Fruit fly (Drosophila melanogaster) whole organism, embryonic: ENCODE measurements around the gene CG43759.

Source experiments
- Awh ChIP-seq: fragments of 200-800 bp; sonication (Bioruptor generic); IDR thresholded peaks from 2 replicates; pipeline ENCODE4, ENCODE4 v1.3.6; 2022; ENCODE audit warnings: missing biosample characterization, missing genetic modification characterization
- BEAF-32 ChIP-seq: fragments of 200-800 bp; sonication (Bioruptor generic); optimal IDR thresholded peaks from 3 replicates; lab custom pipeline; 2017; ENCODE audit warnings: missing biosample characterization, missing genetic modification characterization, mild to moderate bottlenecking, moderate library complexity, missing genetic modification reagents
- CG10366 ChIP-seq: fragments of 200-800 bp; sonication (Bioruptor generic); IDR thresholded peaks from 2 replicates; pipeline ENCODE4 v1.3.6; 2022; ENCODE audit warnings: missing biosample characterization, missing genetic modification characterization
- CG11696 ChIP-seq: fragments of 200-800 bp; sonication (Bioruptor generic); IDR thresholded peaks from 2 replicates; pipeline ENCODE4 v1.3.6; 2022; ENCODE audit warnings: missing biosample characterization, missing genetic modification characterization
- CG12299 ChIP-seq: fragments of 200-800 bp; sonication (Bioruptor generic); optimal IDR thresholded peaks from 2 replicates; lab custom pipeline; 2018; ENCODE audit warnings: missing biosample characterization, mild to moderate bottlenecking, missing genetic modification characterization
- CG12391 ChIP-seq: fragments of 200-800 bp; sonication (Bioruptor generic); optimal IDR thresholded peaks from 3 replicates; lab custom pipeline; 2018; ENCODE audit warnings: missing biosample characterization, mild to moderate bottlenecking, missing genetic modification characterization, moderate library complexity
- CG12744 ChIP-seq: fragments of 200-800 bp; sonication (Bioruptor generic); optimal IDR thresholded peaks from 2 replicates; lab custom pipeline; 2016; ENCODE audit warnings: missing biosample characterization, missing genetic modification characterization
- CG13894 ChIP-seq: fragments of 200-800 bp; sonication (Bioruptor generic); optimal IDR thresholded peaks from 3 replicates; lab custom pipeline; 2018; ENCODE audit warnings: missing biosample characterization, mild to moderate bottlenecking, missing genetic modification characterization, moderate library complexity
- CG16815 ChIP-seq: fragments of 200-800 bp; sonication (Bioruptor generic); optimal IDR thresholded peaks from 3 replicates; lab custom pipeline; 2017; ENCODE audit warnings: missing biosample characterization, mild to moderate bottlenecking, missing genetic modification characterization
- CG17359 ChIP-seq: fragments of 200-800 bp; sonication (Bioruptor generic); optimal IDR thresholded peaks from 3 replicates; lab custom pipeline; 2018; ENCODE audit warnings: missing biosample characterization, mild to moderate bottlenecking, missing genetic modification characterization, moderate library complexity
- CG17829 ChIP-seq: fragments of 200-800 bp; optimal IDR thresholded peaks from 2 replicates; lab custom pipeline; 2019; ENCODE audit warnings: missing biosample characterization, mild to moderate bottlenecking, missing genetic modification characterization, moderate library complexity
- CG1792 ChIP-seq: fragments of 200-800 bp; sonication (Bioruptor generic); optimal IDR thresholded peaks from 2 replicates; lab custom pipeline; 2016; ENCODE audit warnings: missing biosample characterization, missing genetic modification characterization
- CG30020 ChIP-seq: fragments of 200-800 bp; optimal IDR thresholded peaks from 2 replicates; lab custom pipeline; 2019; ENCODE audit warnings: missing biosample characterization, mild to moderate bottlenecking, missing genetic modification characterization, moderate library complexity
- CG5953 ChIP-seq: fragments of 200-800 bp; sonication (Bioruptor generic); IDR thresholded peaks from 2 replicates; pipeline ENCODE4 v1.3.6; 2022; ENCODE audit warnings: missing biosample characterization, missing genetic modification characterization
- CG7372 ChIP-seq: fragments of 200-800 bp; sonication (Bioruptor generic); IDR thresholded peaks from 2 replicates; pipeline ENCODE4 v1.3.6; 2022; ENCODE audit warnings: missing biosample characterization, missing genetic modification characterization
- CG7928 ChIP-seq: fragments of 200-800 bp; sonication (Bioruptor generic); optimal IDR thresholded peaks from 2 replicates; lab custom pipeline; 2017; ENCODE audit warnings: missing biosample characterization, mild to moderate bottlenecking, missing genetic modification characterization
- CG7987 ChIP-seq: fragments of 200-800 bp; sonication (Bioruptor generic); optimal IDR thresholded peaks from 2 replicates; lab custom pipeline; 2018; ENCODE audit warnings: missing biosample characterization, mild to moderate bottlenecking, missing genetic modification characterization, moderate library complexity
- CG9727 ChIP-seq: fragments of 200-800 bp; sonication (Bioruptor generic); optimal IDR thresholded peaks from 3 replicates; lab custom pipeline; 2017; ENCODE audit warnings: missing biosample characterization, mild to moderate bottlenecking, missing genetic modification characterization
- Chrac-16 ChIP-seq: fragments of 200-800 bp; sonication (Bioruptor generic); optimal IDR thresholded peaks from 3 replicates; lab custom pipeline; 2016; ENCODE audit warnings: missing biosample characterization, missing genetic modification characterization
- Dek ChIP-seq: fragments of 200-800 bp; sonication (Bioruptor generic); optimal IDR thresholded peaks from 3 replicates; lab custom pipeline; 2019; ENCODE audit warnings: missing biosample characterization, mild to moderate bottlenecking, missing genetic modification characterization, moderate library complexity
- ERR ChIP-seq: fragments of 200-800 bp; sonication (Bioruptor generic); optimal IDR thresholded peaks from 2 replicates; lab custom pipeline; 2016; ENCODE audit warnings: missing biosample characterization, missing genetic modification characterization
- Ets65A ChIP-seq: fragments of 200-800 bp; sonication (Bioruptor generic); peaks from one replicate; lab custom pipeline; 2016; ENCODE audit warnings: missing biosample characterization, missing genetic modification characterization
- Fer1 ChIP-seq: fragments of 200-800 bp; sonication (Bioruptor generic); optimal IDR thresholded peaks from 2 replicates; lab custom pipeline; 2017; ENCODE audit warnings: missing biosample characterization, mild to moderate bottlenecking, missing genetic modification characterization
- H15 ChIP-seq: fragments of 200-800 bp; sonication (Bioruptor generic); IDR thresholded peaks from 3 replicates; pipeline ENCODE4 v1.3.6; 2022; ENCODE audit warnings: missing biosample characterization, missing genetic modification characterization
- HLH54F ChIP-seq: fragments of 200-800 bp; sonication (Bioruptor generic); optimal IDR thresholded peaks from 3 replicates; lab custom pipeline; 2016; ENCODE audit warnings: missing biosample characterization, missing genetic modification characterization
- HLHmδ ChIP-seq: fragments of 200-800 bp; sonication (Bioruptor generic); optimal IDR thresholded peaks from 2 replicates; lab custom pipeline; 2018; ENCODE audit warnings: missing biosample characterization, mild to moderate bottlenecking, missing genetic modification characterization, moderate library complexity
- Hr39 ChIP-seq: fragments of >200 bp; optimal IDR thresholded peaks from 2 replicates; lab custom pipeline; 2017
- Poxn ChIP-seq: fragments of 200-800 bp; sonication (Bioruptor generic); IDR thresholded peaks from 2 replicates; pipeline ENCODE4 v1.3.6; 2022; ENCODE audit warnings: missing biosample characterization, missing genetic modification characterization
- Scr ChIP-seq: fragments of 200-800 bp; sonication (Bioruptor generic); IDR thresholded peaks from 2 replicates; pipeline ENCODE4 v1.3.6; 2022; ENCODE audit warnings: missing biosample characterization, missing genetic modification characterization; ENCODE audit not compliant: partially characterized antibody
- Stat92E ChIP-seq, 3 experiments: fragments of >200 bp in 2 of 3; fragments of 200-800 bp in 1 of 3; sonication (Bioruptor generic) in 1 of 3; optimal IDR thresholded peaks; 2 replicates each; lab custom pipeline; 2017 to 2019; ENCODE audit warnings: missing biosample characterization in 3 of 3, missing genetic modification characterization in 3 of 3, mild to moderate bottlenecking in 1 of 3, moderate library complexity in 1 of 3
- Tbp ChIP-seq: fragments of >200 bp; optimal IDR thresholded peaks from 2 replicates; lab custom pipeline; 2018; ENCODE audit warnings: missing biosample characterization, missing genetic modification characterization
- chn ChIP-seq: fragments of 200-800 bp; sonication (Bioruptor generic); optimal IDR thresholded peaks from 2 replicates; lab custom pipeline; 2016; ENCODE audit warnings: missing biosample characterization, missing genetic modification characterization
- ewg ChIP-seq: fragments of 200-800 bp; sonication (Bioruptor generic); optimal IDR thresholded peaks from 3 replicates; lab custom pipeline; 2017; ENCODE audit warnings: mild to moderate bottlenecking, missing biosample characterization, missing genetic modification reagents, missing genetic modification characterization
- fu2 ChIP-seq: fragments of 200-800 bp; sonication (Bioruptor generic); optimal IDR thresholded peaks from 2 replicates; lab custom pipeline; 2016; ENCODE audit warnings: missing biosample characterization, missing genetic modification characterization
- grau ChIP-seq: fragments of 200-800 bp; optimal IDR thresholded peaks from 3 replicates; lab custom pipeline; 2019; ENCODE audit warnings: missing biosample characterization, mild to moderate bottlenecking, missing genetic modification characterization, moderate library complexity
- gro ChIP-seq: fragments of 200-800 bp; sonication (Bioruptor generic); optimal IDR thresholded peaks from 2 replicates; lab custom pipeline; 2016; ENCODE audit warnings: missing biosample characterization, missing genetic modification characterization
- her ChIP-seq: fragments of 200-800 bp; sonication (Bioruptor generic); optimal IDR thresholded peaks from 2 replicates; lab custom pipeline; 2016; ENCODE audit warnings: missing biosample characterization, missing genetic modification characterization
- ind ChIP-seq: fragments of 200-800 bp; sonication (Bioruptor generic); optimal IDR thresholded peaks from 3 replicates; lab custom pipeline; 2016; ENCODE audit warnings: missing biosample characterization, missing genetic modification characterization
- kay ChIP-seq: fragments of 200-800 bp; sonication (Bioruptor generic); optimal IDR thresholded peaks from 2 replicates; lab custom pipeline; 2016; ENCODE audit warnings: missing biosample characterization, missing genetic modification characterization
- lov ChIP-seq, 2 experiments: fragments of 200-800 bp in 1 of 2; fragments of >200 bp in 1 of 2; sonication (Bioruptor generic) in 1 of 2; IDR thresholded peaks in 1 of 2; optimal IDR thresholded peaks in 1 of 2; 2 replicates in 1 of 2; 3 replicates in 1 of 2; pipeline versions ENCODE4 v1.3.6 to Lab custom; 2017 to 2022; ENCODE audit warnings: missing biosample characterization in 1 of 2, missing genetic modification characterization in 1 of 2
- mam ChIP-seq: fragments of 200-800 bp; sonication (Bioruptor generic); optimal IDR thresholded peaks from 3 replicates; lab custom pipeline; 2016; ENCODE audit warnings: missing biosample characterization, missing genetic modification characterization
- nmo ChIP-seq: fragments of 200-800 bp; sonication (Bioruptor generic); optimal IDR thresholded peaks from 2 replicates; lab custom pipeline; 2018; ENCODE audit warnings: missing biosample characterization, mild to moderate bottlenecking, missing genetic modification characterization, moderate library complexity
- pita ChIP-seq: fragments of 200-800 bp; sonication (Bioruptor generic); optimal IDR thresholded peaks from 2 replicates; lab custom pipeline; 2017; ENCODE audit warnings: missing biosample characterization, mild to moderate bottlenecking, missing genetic modification characterization
- schlank ChIP-seq: fragments of 200-800 bp; sonication (Bioruptor generic); optimal IDR thresholded peaks from 2 replicates; lab custom pipeline; 2018; ENCODE audit warnings: missing biosample characterization, mild to moderate bottlenecking, missing genetic modification characterization
- scrt ChIP-seq: fragments of 200-800 bp; sonication (Bioruptor generic); optimal IDR thresholded peaks from 2 replicates; lab custom pipeline; 2018; ENCODE audit warnings: missing biosample characterization, mild to moderate bottlenecking, missing genetic modification characterization, moderate library complexity
- sisA ChIP-seq: fragments of 200-800 bp; sonication (Bioruptor generic); IDR thresholded peaks from 2 replicates; pipeline ENCODE4 v1.3.6; 2022; ENCODE audit warnings: missing biosample characterization, missing genetic modification characterization
- sqz ChIP-seq: fragments of 200-800 bp; sonication (Bioruptor generic); optimal IDR thresholded peaks from 3 replicates; lab custom pipeline; 2018; ENCODE audit warnings: missing biosample characterization, mild to moderate bottlenecking, missing genetic modification characterization
- sr ChIP-seq: fragments of 200-800 bp; sonication (Bioruptor generic); IDR thresholded peaks from 3 replicates; pipeline ENCODE4 v1.3.6; 2022; ENCODE audit warnings: missing biosample characterization, missing genetic modification characterization
- toy ChIP-seq: fragments of 200-800 bp; sonication (Bioruptor generic); IDR thresholded peaks from 2 replicates; pipeline ENCODE4 v1.3.6; 2022; ENCODE audit warnings: missing biosample characterization, missing genetic modification characterization
- unpg ChIP-seq: fragments of 200-800 bp; sonication (Bioruptor generic); optimal IDR thresholded peaks from 3 replicates; lab custom pipeline; 2018; ENCODE audit warnings: missing biosample characterization, mild to moderate bottlenecking, missing genetic modification characterization, moderate library complexity

Gene CG43759

dm6 chrX:18920642-18921355 is 9.3 kb upstream of the CG43759 start (continued):
- TF ChIP-seq CG7928 (GFP tag; lab: Kevin White, UChicago) (no peak), mam (GFP tag; lab: Kevin White, UChicago) (no peak), ewg (GFP tag; lab: Kevin White, UChicago) (peak; percentile 35), scrt (GFP tag; lab: Kevin White, UChicago) (no peak), gro (GFP tag; lab: Kevin White, UChicago) (no peak), CG9727 (GFP tag; lab: Kevin White, UChicago) (peak; percentile 5), grau (tag; lab: Kevin White, UChicago) (peak; percentile 50), lov (optimal IDR thresholded peaks at IDR 0.05; lab: Kevin White, UChicago) (no peak), lov (GFP tag; IDR thresholded peaks at IDR 0.05; lab: Robert Waterston, UW) (no peak), her (GFP tag; lab: Kevin White, UChicago) (no peak), Hr39 (no peak), toy (GFP tag; lab: Robert Waterston, UW) (no peak), CG16815 (GFP tag; lab: Kevin White, UChicago) (no peak), Poxn (GFP tag; lab: Robert Waterston, UW) (no peak), HLH54F (no peak), HLHmδ (GFP tag; lab: Kevin White, UChicago) (no peak), Stat92E (GFP tag; optimal IDR thresholded peaks at IDR 0.05; lab: Kevin White, UChicago) (no peak), sr (GFP tag; lab: Robert Waterston, UW) (peak; percentile 68), chn (GFP tag; lab: Kevin White, UChicago) (peak; percentile 22), CG17359 (tag; lab: Kevin White, UChicago) (peak; percentile 61), ERR (GFP tag; lab: Kevin White, UChicago) (no peak), BEAF-32 (no peak), nmo (GFP tag; lab: Kevin White, UChicago) (peak; percentile 74), H15 (GFP tag; lab: Robert Waterston, UW) (no peak), CG12299 (no peak), kay (GFP tag; lab: Kevin White, UChicago) (no peak), CG12391 (peak; percentile 60), CG1792 (GFP tag; lab: Kevin White, UChicago) (no peak), CG7987 (GFP tag; lab: Kevin White, UChicago) (no peak), fu2 (GFP tag; lab: Kevin White, UChicago) (no peak), CG10366 (GFP tag; lab: Robert Waterston, UW) (peak; percentile 37), Scr (no peak), schlank (tag; lab: Kevin White, UChicago) (no peak), CG7372 (GFP tag; lab: Robert Waterston, UW) (0 out of 2 replicates have a peak, but pooled peaks have one; percentile 21), CG5953 (GFP tag; lab: Robert Waterston, UW) (0 out of 2 replicates have a peak, but pooled peaks have one; percentile 12), Chrac-16 (GFP tag; lab: Kevin White, UChicago) (no peak), Dek (tag; lab: Kevin White, UChicago) (no peak), CG30020 (no peak), Tbp (GFP tag; lab: Kevin White, UChicago) (no peak), CG12744 (GFP tag; lab: Kevin White, UChicago) (no peak), Ets65A (GFP tag; lab: Kevin White, UChicago) (peak; percentile 55), Fer1 (GFP tag; lab: Kevin White, UChicago) (no peak), unpg (peak; percentile 59), sisA (peak; percentile 54), CG17829 (tag; lab: Kevin White, UChicago) (peak; percentile 40), ind (no peak), Awh (peak; percentile 38; the same call in 1 of the 2 replicates), pita (GFP tag; lab: Kevin White, UChicago) (no peak), sqz (GFP tag; lab: Kevin White, UChicago) (no peak), CG11696 (no peak), CG13894 (tag; lab: Kevin White, UChicago) (no peak)
